Worm (Caenorhabditis elegans): ENCODE data around the gene bcs-1.

Gene bcs-1

DNA sequence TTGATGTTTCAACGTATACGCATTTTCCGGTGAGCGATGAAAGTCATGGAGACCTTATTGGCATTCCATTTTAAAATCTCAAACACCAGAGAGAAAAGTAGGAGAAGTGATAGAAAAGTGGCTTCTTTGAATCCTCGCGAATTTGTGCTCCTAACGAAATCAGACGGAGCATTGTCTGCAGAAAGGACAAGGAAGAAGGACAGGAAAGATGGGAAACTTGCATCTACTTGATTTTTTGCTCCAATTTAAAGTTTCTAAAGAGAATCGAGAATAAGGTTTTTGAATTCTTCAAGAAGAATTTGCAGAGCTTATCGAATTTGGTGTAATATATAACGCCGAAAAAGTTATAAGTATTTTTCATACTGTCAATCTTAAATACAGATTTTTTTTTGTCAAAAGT is 19.8 kb upstream of the bcs-1 start:
- TF ChIP-seq ccch-3 (GFP tag; optimal IDR thresholded peaks at IDR 0.05) (no peak), lin-35 (GFP tag; optimal IDR thresholded peaks at IDR 0.05) (no peak), egl-18 (GFP tag; IDR thresholded peaks at IDR 0.05) (no peak), egrh-3 (GFP tag; IDR thresholded peaks at IDR 0.05) (no peak), B0336.3 (GFP tag; IDR thresholded peaks at IDR 0.05) (no peak), attf-5 (GFP tag; optimal IDR thresholded peaks at IDR 0.05) (no peak), lsy-27 (tag; optimal IDR thresholded peaks at IDR 0.05; ENCODE audit: borderline replicate concordance, insufficient read depth) (no peak), sdz-38 (tag; optimal IDR thresholded peaks at IDR 0.05) (no peak), cebp-1 (GFP tag; IDR thresholded peaks at IDR 0.05) (no peak), cebp-1 (tag; optimal IDR thresholded peaks at IDR 0.05) (no peak), ceh-100 (GFP tag; IDR thresholded peaks at IDR 0.05) (no peak), atf-7 (tag; optimal IDR thresholded peaks at IDR 0.05) (no peak), Y79H2A.3 (GFP tag; conservative IDR thresholded peaks at IDR 0.05) (no peak), K12H6.12 (tag; optimal IDR thresholded peaks at IDR 0.05) (no peak), xnd-1 (tag; optimal IDR thresholded peaks at IDR 0.05) (no peak), athp-1 (tag; optimal IDR thresholded peaks at IDR 0.05) (no peak), ets-4 (GFP tag; optimal IDR thresholded peaks at IDR 0.05) (no peak), F49E8.2 (tag; optimal IDR thresholded peaks at IDR 0.05; ENCODE audit: insufficient read depth) (no peak)

- TF ChIP-seq C17E4.6 (GFP tag; IDR thresholded peaks at IDR 0.05) (no peak), efl-1 (GFP tag; optimal IDR thresholded peaks at IDR 0.05) (no peak), F57C9.4 (tag; optimal IDR thresholded peaks at IDR 0.05) (no peak), somi-1 (GFP tag; optimal IDR thresholded peaks at IDR 0.05) (no peak), snpc-3.4 (tag; optimal IDR thresholded peaks at IDR 0.05) (no peak), F57A8.1 (GFP tag; optimal IDR thresholded peaks at IDR 0.05) (no peak), ztf-18 (tag; optimal IDR thresholded peaks at IDR 0.05) (no peak), F33H1.4 (GFP tag; IDR thresholded peaks at IDR 0.05) (no peak), zfh-2 (GFP tag; conservative IDR thresholded peaks at IDR 0.05) (no peak), sea-2 (GFP tag; IDR thresholded peaks at IDR 0.05) (no peak), lin-35 (GFP tag; optimal IDR thresholded peaks at IDR 0.05) (no peak), F10E7.11 (tag; optimal IDR thresholded peaks at IDR 0.05) (no peak), lin-54 (GFP tag; optimal IDR thresholded peaks at IDR 0.05) (no peak)
Measured at ce11 chrII:8554568-8554967, 16.3 kb upstream of the bcs-1 start.

DNA sequence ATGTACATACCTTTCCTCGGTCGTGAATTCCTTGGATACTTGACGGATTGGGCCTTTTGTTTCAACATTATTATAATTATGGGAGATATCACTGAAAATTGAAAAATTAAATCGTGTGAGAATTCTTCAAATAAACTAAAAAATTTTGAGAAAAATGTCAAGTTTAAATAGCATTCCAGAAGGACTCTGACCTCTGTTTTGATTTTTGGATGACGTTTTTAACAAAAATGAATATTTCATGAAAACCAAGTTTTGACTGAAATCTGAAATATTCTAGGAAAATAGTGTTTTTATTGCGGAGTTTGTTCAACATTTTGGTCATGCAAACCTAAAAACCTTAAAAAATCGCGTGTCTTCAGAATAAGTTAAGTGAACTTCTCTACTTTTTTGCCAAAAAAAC is 14.7 kb upstream of the bcs-1 start, which contains the start of gene glb-27:
glb-27 (minus strand) TSS at position 101 of the 400 bp plus-strand sequence.
- TF ChIP-seq cebp-2 (GFP tag; IDR thresholded peaks at IDR 0.05) (no peak), egl-18 (GFP tag; IDR thresholded peaks at IDR 0.05) (no peak), mxl-1 (tag; optimal IDR thresholded peaks at IDR 0.05) (no peak), ztf-25 (GFP tag; IDR thresholded peaks at IDR 0.05) (no peak), F55B11.4 (tag; optimal IDR thresholded peaks at IDR 0.05; ENCODE audit: borderline replicate concordance, insufficient read depth) (no peak), dpff-1 (tag; optimal IDR thresholded peaks at IDR 0.05) (no peak), let-526 (GFP tag; IDR thresholded peaks at IDR 0.05) (no peak), ceh-91 (GFP tag; IDR thresholded peaks at IDR 0.05) (no peak), madf-3 (GFP tag; IDR thresholded peaks at IDR 0.05) (no peak), ceh-58 (GFP tag; IDR thresholded peaks at IDR 0.05) (no peak), tbx-9 (tag; optimal IDR thresholded peaks at IDR 0.05; ENCODE audit: borderline replicate concordance) (no peak), somi-1 (GFP tag; optimal IDR thresholded peaks at IDR 0.05) (no peak), ceh-40 (GFP tag; IDR thresholded peaks at IDR 0.05) (no peak), rcor-1 (GFP tag; IDR thresholded peaks at IDR 0.05) (no peak), F49E8.2 (tag; optimal IDR thresholded peaks at IDR 0.05; ENCODE audit: insufficient read depth) (no peak), unc-130 (GFP tag; optimal IDR thresholded peaks at IDR 0.05) (no peak)

All from whole organism, young adult.